Worm (Caenorhabditis elegans) whole organism, L3 larva: ENCODE measurements around the gene srw-101.
"Not testable (repeated sequence)": the region's sequence is repeated elsewhere in the genome, so short reads cannot be mapped to it uniquely, and the experiment has no call there.

Experiments used
- R02D3.7 ChIP-seq: fragments of 150-350 bp; optimal IDR thresholded peaks from 2 replicates; lab custom pipeline; 2014; ENCODE audit warnings: missing biosample characterization, missing genetic modification characterization
- aly-2 ChIP-seq: fragments of 150-350 bp; optimal IDR thresholded peaks from 2 replicates; lab custom pipeline; 2014; ENCODE audit warnings: missing biosample characterization, missing genetic modification characterization
- egl-27 ChIP-seq: sonication (generic microtip); optimal IDR thresholded peaks from 4 replicates; lab custom pipeline; 2017; ENCODE audit warnings: missing biosample characterization, missing genetic modification reagents, missing genetic modification characterization
- elt-1 ChIP-seq: fragments of 150-350 bp; optimal IDR thresholded peaks from 2 replicates; lab custom pipeline; 2014; ENCODE audit warnings: missing biosample characterization, missing genetic modification characterization
- elt-2 ChIP-seq: sonication (generic microtip); optimal IDR thresholded peaks from 2 replicates; lab custom pipeline; 2016; ENCODE audit warnings: missing genetic modification reagents, mild to moderate bottlenecking, missing genetic modification characterization, missing compliant biosample characterization
- eor-1 ChIP-seq, 2 experiments: fragments of 150-350 bp; optimal IDR thresholded peaks; 2 replicates each; lab custom pipeline; 2014 to 2018; ENCODE audit warnings: missing biosample characterization in 2 of 2, missing genetic modification characterization in 2 of 2
- lin-15B ChIP-seq: fragments of 150-350 bp; optimal IDR thresholded peaks from 2 replicates; lab custom pipeline; 2014; ENCODE audit warnings: missing biosample characterization, missing genetic modification characterization
- lin-39 ChIP-seq: fragments of 150-350 bp; optimal IDR thresholded peaks from 2 replicates; lab custom pipeline; 2018; ENCODE audit warnings: missing biosample characterization, missing genetic modification reagents, missing genetic modification characterization
- nfya-1 ChIP-seq: sonication (generic microtip); optimal IDR thresholded peaks from 2 replicates; lab custom pipeline; 2017; ENCODE audit warnings: missing genetic modification characterization, mild to moderate bottlenecking, missing compliant biosample characterization, antibody characterized with exemption, moderate library complexity; ENCODE audit not compliant: insufficient read depth
- nhr-28 ChIP-seq: fragments of 150-350 bp; optimal IDR thresholded peaks from 2 replicates; lab custom pipeline; 2014; ENCODE audit warnings: missing biosample characterization, missing genetic modification characterization
- sea-2 ChIP-seq: fragments of 150-350 bp; sonication (generic microtip); optimal IDR thresholded peaks from 4 replicates; lab custom pipeline; 2014; ENCODE audit warnings: missing biosample characterization, missing genetic modification reagents, missing genetic modification characterization
- skn-1 ChIP-seq: fragments of 150-350 bp; optimal IDR thresholded peaks from 2 replicates; lab custom pipeline; 2014; ENCODE audit warnings: missing biosample characterization, missing genetic modification characterization
- unc-39 ChIP-seq: sonication (generic microtip); optimal IDR thresholded peaks from 4 replicates; lab custom pipeline; 2017; ENCODE audit warnings: missing biosample characterization, missing genetic modification characterization
- unc-62 ChIP-seq: fragments of 150-350 bp; sonication (generic microtip); optimal IDR thresholded peaks from 4 replicates; lab custom pipeline; 2014; ENCODE audit warnings: missing biosample characterization, missing genetic modification reagents, missing genetic modification characterization

DNA sequence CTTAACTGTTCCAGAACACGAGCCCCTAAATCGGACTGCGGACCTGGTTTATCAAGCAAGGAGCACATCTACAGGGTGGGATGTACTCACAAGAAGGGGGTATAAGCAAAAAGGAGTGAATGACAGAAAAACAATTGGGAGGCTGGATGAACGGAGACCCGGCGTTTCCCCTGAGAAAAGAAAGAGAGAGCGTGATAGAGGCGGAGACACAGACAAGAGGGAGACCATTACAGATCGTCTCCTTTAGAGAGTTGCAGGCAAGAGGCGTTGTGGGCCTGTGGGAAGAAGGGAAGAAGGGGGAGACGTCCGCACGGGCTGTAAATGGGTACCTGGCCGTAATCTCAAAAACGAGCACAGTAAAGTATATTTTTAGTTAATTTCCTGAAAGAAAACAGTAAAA is 28.2 kb upstream of the srw-101 start, which contains the start of gene Y46H3C.7:
- not testable (repeated sequence) for TF ChIP-seq elt-2 (tag; lab: Kevin White, UChicago); skn-1 (tag; lab: Kevin White, UChicago); sea-2; unc-62 (GFP tag; lab: Kevin White, UChicago); R02D3.7 (tag; lab: Kevin White, UChicago); egl-27 (tag; lab: Kevin White, UChicago); lin-15B (tag; lab: Kevin White, UChicago); lin-39 (tag; lab: Kevin White, UChicago); elt-1; aly-2 (tag; lab: Kevin White, UChicago); eor-1 (tag; optimal IDR thresholded peaks at IDR 0.05; lab: Kevin White, UChicago); nfya-1 (tag; lab: Kevin White, UChicago); nhr-28 (tag; lab: Kevin White, UChicago); unc-39 (tag; lab: Kevin White, UChicago)
